Fruit fly (Drosophila melanogaster) whole organism, embryonic: ENCODE data around the gene CG7333.

Experiments
- B-H2 ChIP-seq: fragments of 200-800 bp; sonication (Bioruptor generic); optimal IDR thresholded peaks from 2 replicates; lab custom pipeline; 2018; ENCODE audit warnings: missing biosample characterization, mild to moderate bottlenecking, missing genetic modification characterization
- Blimp-1 ChIP-seq: fragments of 200-800 bp; sonication (Bioruptor generic); optimal IDR thresholded peaks from 3 replicates; lab custom pipeline; 2018; ENCODE audit warnings: missing biosample characterization, missing genetic modification characterization, mild to moderate bottlenecking, moderate library complexity, missing genetic modification reagents
- CG13287 ChIP-seq: fragments of 200-800 bp; sonication (Bioruptor generic); IDR thresholded peaks from 2 replicates; pipeline ENCODE4 v1.3.6; 2022; ENCODE audit warnings: missing biosample characterization, missing genetic modification characterization; ENCODE audit not compliant: partially characterized antibody
- CG14050 ChIP-seq: fragments of 200-800 bp; sonication (Bioruptor generic); IDR thresholded peaks from 3 replicates; pipeline ENCODE4 v1.3.6; 2022; ENCODE audit warnings: missing biosample characterization, missing genetic modification characterization
- CG15514 ChIP-seq: fragments of 200-800 bp; sonication (Bioruptor generic); optimal IDR thresholded peaks from 3 replicates; lab custom pipeline; 2017; ENCODE audit warnings: missing biosample characterization, missing genetic modification characterization, mild to moderate bottlenecking, moderate library complexity, missing genetic modification reagents
- CG15696 ChIP-seq: fragments of 200-800 bp; sonication (Bioruptor generic); optimal IDR thresholded peaks from 2 replicates; lab custom pipeline; 2019; ENCODE audit warnings: missing biosample characterization, mild to moderate bottlenecking, missing genetic modification characterization, moderate library complexity
- CG17328 ChIP-seq: fragments of 200-800 bp; sonication (Bioruptor generic); IDR thresholded peaks from 2 replicates; pipeline ENCODE4 v1.3.6; 2022; ENCODE audit warnings: missing biosample characterization, missing genetic modification characterization
- CG31441 ChIP-seq: fragments of 200-800 bp; sonication (Bioruptor generic); IDR thresholded peaks from 2 replicates; pipeline ENCODE4 v1.3.6; 2022; ENCODE audit warnings: missing biosample characterization, missing genetic modification characterization
- CG33557 ChIP-seq: fragments of 200-800 bp; sonication (Bioruptor generic); optimal IDR thresholded peaks from 2 replicates; lab custom pipeline; 2019; ENCODE audit warnings: missing biosample characterization, mild to moderate bottlenecking, missing genetic modification characterization, moderate library complexity
- CG34376 ChIP-seq: fragments of 200-800 bp; sonication (Bioruptor generic); optimal IDR thresholded peaks from 2 replicates; lab custom pipeline; 2018; ENCODE audit warnings: missing biosample characterization, mild to moderate bottlenecking, missing genetic modification characterization
- CG3726 ChIP-seq: fragments of 200-800 bp; sonication (Bioruptor generic); IDR thresholded peaks from 3 replicates; pipeline ENCODE4, ENCODE4 v1.3.6; 2022; ENCODE audit warnings: missing biosample characterization, missing genetic modification characterization
- CG4424 ChIP-seq: fragments of 200-800 bp; sonication (Bioruptor generic); optimal IDR thresholded peaks from 3 replicates; lab custom pipeline; 2016; ENCODE audit warnings: missing biosample characterization, missing genetic modification characterization
- CG6175 ChIP-seq: fragments of 200-800 bp; sonication (Bioruptor generic); IDR thresholded peaks from 3 replicates; pipeline ENCODE4 v1.3.6; 2022; ENCODE audit warnings: missing biosample characterization, missing genetic modification characterization
- CG6272 ChIP-seq: fragments of 200-800 bp; sonication (Bioruptor generic); IDR thresholded peaks from 2 replicates; pipeline ENCODE4 v1.3.6; 2022; ENCODE audit warnings: missing biosample characterization, missing genetic modification characterization
- CoRest ChIP-seq: fragments of 200-800 bp; sonication (Bioruptor generic); optimal IDR thresholded peaks from 3 replicates; lab custom pipeline; 2018; ENCODE audit warnings: missing biosample characterization, mild to moderate bottlenecking, missing genetic modification characterization, moderate library complexity
- D19B ChIP-seq: fragments of 200-800 bp; sonication (Bioruptor generic); optimal IDR thresholded peaks from 2 replicates; lab custom pipeline; 2017; ENCODE audit warnings: missing biosample characterization, mild to moderate bottlenecking, missing genetic modification characterization
- Doc3 ChIP-seq: fragments of 200-800 bp; sonication (Bioruptor generic); IDR thresholded peaks from 3 replicates; pipeline ENCODE4 v1.3.6; 2022; ENCODE audit warnings: missing biosample characterization, missing genetic modification characterization; ENCODE audit not compliant: partially characterized antibody
- Elba2 ChIP-seq: fragments of 200-800 bp; sonication (Bioruptor generic); optimal IDR thresholded peaks from 3 replicates; lab custom pipeline; 2016; ENCODE audit warnings: missing biosample characterization, missing genetic modification characterization
- Ets65A ChIP-seq: fragments of 200-800 bp; sonication (Bioruptor generic); peaks from one replicate; lab custom pipeline; 2016; ENCODE audit warnings: missing biosample characterization, missing genetic modification characterization
- GATAe ChIP-seq: fragments of 200-800 bp; sonication (Bioruptor generic); conservative IDR thresholded peaks from 2 replicates; pipeline ENCODE4 v1.3.6; 2022; ENCODE audit warnings: missing biosample characterization, missing genetic modification characterization
- HLH3B ChIP-seq: fragments of 200-800 bp; sonication (Bioruptor generic); IDR thresholded peaks from 2 replicates; pipeline ENCODE4 v1.3.6; 2022; ENCODE audit warnings: missing biosample characterization, missing genetic modification characterization
- Hand ChIP-seq: fragments of 200-800 bp; sonication (Bioruptor generic); optimal IDR thresholded peaks from 2 replicates; lab custom pipeline; 2017; ENCODE audit warnings: mild to moderate bottlenecking, missing biosample characterization, missing genetic modification reagents, missing genetic modification characterization
- Hr3 ChIP-seq: fragments of 200-800 bp; sonication (Bioruptor generic); optimal IDR thresholded peaks from 3 replicates; lab custom pipeline; 2016; ENCODE audit warnings: missing biosample characterization, missing genetic modification characterization
- Lhr ChIP-seq: fragments of 200-800 bp; sonication (Bioruptor generic); optimal IDR thresholded peaks from 3 replicates; lab custom pipeline; 2017; ENCODE audit warnings: mild to moderate bottlenecking, missing biosample characterization, missing genetic modification reagents, missing genetic modification characterization
- Lim3 ChIP-seq: fragments of 200-800 bp; sonication (Bioruptor generic); IDR thresholded peaks from 2 replicates; pipeline ENCODE4 v1.3.6; 2022; ENCODE audit warnings: missing biosample characterization, missing genetic modification characterization
- Med ChIP-seq: fragments of 200-800 bp; sonication (Bioruptor generic); peaks from one replicate; lab custom pipeline; 2016; ENCODE audit warnings: missing biosample characterization, missing genetic modification characterization, mild to moderate bottlenecking, inconsistent platforms, moderate library complexity
- Mrtf ChIP-seq: fragments of 200-800 bp; sonication (Bioruptor generic); IDR thresholded peaks from 3 replicates; pipeline ENCODE4 v1.3.6; 2022; ENCODE audit warnings: missing biosample characterization, missing genetic modification characterization
- Pdp1 ChIP-seq, 2 experiments: fragments of 200-800 bp; sonication (Bioruptor generic); optimal IDR thresholded peaks; 3 replicates each; lab custom pipeline; 2016; ENCODE audit warnings: missing biosample characterization in 2 of 2, missing genetic modification characterization in 2 of 2, mild to moderate bottlenecking in 1 of 2, moderate library complexity in 1 of 2
- Side ChIP-seq: fragments of 200-800 bp; sonication (Bioruptor generic); optimal IDR thresholded peaks from 2 replicates; lab custom pipeline; 2016; ENCODE audit warnings: missing biosample characterization, missing genetic modification characterization
- Spps ChIP-seq: fragments of 200-800 bp; sonication (Bioruptor generic); optimal IDR thresholded peaks from 2 replicates; lab custom pipeline; 2018; ENCODE audit warnings: missing biosample characterization, mild to moderate bottlenecking, missing genetic modification characterization
- Xrp1 ChIP-seq: fragments of 200-800 bp; sonication (Bioruptor generic); IDR thresholded peaks from 2 replicates; pipeline ENCODE4 v1.3.6; 2022; ENCODE audit warnings: missing biosample characterization, missing genetic modification characterization
- ash1 ChIP-seq: fragments of 200-800 bp; sonication (Bioruptor generic); optimal IDR thresholded peaks from 2 replicates; lab custom pipeline; 2018; ENCODE audit warnings: missing biosample characterization, mild to moderate bottlenecking, missing genetic modification characterization
- cato ChIP-seq: fragments of 200-800 bp; sonication (Bioruptor generic); optimal IDR thresholded peaks from 2 replicates; lab custom pipeline; 2016; ENCODE audit warnings: missing biosample characterization, missing genetic modification characterization, borderline replicate concordance
- da ChIP-seq: fragments of 200-800 bp; sonication (Bioruptor generic); optimal IDR thresholded peaks from 2 replicates; lab custom pipeline; 2016; ENCODE audit warnings: missing biosample characterization, missing genetic modification characterization
- emc ChIP-seq: fragments of 200-800 bp; sonication (Bioruptor generic); optimal IDR thresholded peaks from 2 replicates; lab custom pipeline; 2016; ENCODE audit warnings: missing biosample characterization, missing genetic modification characterization
- gcm2 ChIP-seq: fragments of 200-800 bp; sonication (Bioruptor generic); optimal IDR thresholded peaks from 2 replicates; lab custom pipeline; 2016; ENCODE audit warnings: missing biosample characterization, missing genetic modification characterization
- gfzf ChIP-seq: fragments of 200-800 bp; sonication (Bioruptor generic); optimal IDR thresholded peaks from 2 replicates; lab custom pipeline; 2016; ENCODE audit warnings: missing biosample characterization, mild to moderate bottlenecking, missing genetic modification characterization, moderate library complexity
- ham ChIP-seq: fragments of 200-800 bp; sonication (Bioruptor generic); IDR thresholded peaks from 2 replicates; pipeline ENCODE4 v1.3.6; 2022; ENCODE audit warnings: missing biosample characterization, missing genetic modification characterization
- hth ChIP-seq: fragments of >200 bp; optimal IDR thresholded peaks from 2 replicates; lab custom pipeline; 2017; ENCODE audit warnings: inconsistent platforms
- insv ChIP-seq, 2 experiments: fragments of 200-800 bp; sonication (Bioruptor generic); optimal IDR thresholded peaks; 3 replicates each; lab custom pipeline; 2016 to 2018; ENCODE audit warnings: missing biosample characterization in 2 of 2, missing genetic modification characterization in 2 of 2
- kni ChIP-seq: fragments of 200-800 bp; sonication (Bioruptor generic); optimal IDR thresholded peaks from 3 replicates; lab custom pipeline; 2017; ENCODE audit warnings: mild to moderate bottlenecking, missing biosample characterization, missing genetic modification reagents, missing genetic modification characterization
- sisA ChIP-seq: fragments of 200-800 bp; sonication (Bioruptor generic); IDR thresholded peaks from 2 replicates; pipeline ENCODE4 v1.3.6; 2022; ENCODE audit warnings: missing biosample characterization, missing genetic modification characterization
- slp2 ChIP-seq: fragments of 200-800 bp; sonication (Bioruptor generic); optimal IDR thresholded peaks from 2 replicates; lab custom pipeline; 2016; ENCODE audit warnings: missing biosample characterization, missing genetic modification characterization
- sna ChIP-seq: fragments of 200-800 bp; sonication (Bioruptor generic); IDR thresholded peaks from 2 replicates; pipeline ENCODE4 v1.3.6; 2022; ENCODE audit warnings: missing biosample characterization, missing genetic modification characterization; ENCODE audit not compliant: partially characterized antibody
- stc ChIP-seq: fragments of 200-800 bp; sonication (Bioruptor generic); IDR thresholded peaks from 2 replicates; pipeline ENCODE4 v1.3.6; 2022; ENCODE audit warnings: missing biosample characterization, missing genetic modification characterization
- tio ChIP-seq: fragments of 200-800 bp; sonication (Bioruptor generic); optimal IDR thresholded peaks from 2 replicates; lab custom pipeline; 2017; ENCODE audit warnings: missing biosample characterization, missing genetic modification characterization, inconsistent platforms
- tna ChIP-seq: fragments of 200-800 bp; sonication (Bioruptor generic); IDR thresholded peaks from 2 replicates; pipeline ENCODE4 v1.3.6; 2022; ENCODE audit warnings: missing biosample characterization, missing genetic modification characterization; ENCODE audit not compliant: partially characterized antibody
- trh ChIP-seq: fragments of 200-800 bp; sonication (Bioruptor generic); optimal IDR thresholded peaks from 2 replicates; lab custom pipeline; 2016; ENCODE audit warnings: missing biosample characterization, missing genetic modification characterization
- wdn ChIP-seq: fragments of 200-800 bp; sonication (Bioruptor generic); IDR thresholded peaks from 2 replicates; pipeline ENCODE4 v1.3.6; 2022; ENCODE audit warnings: missing biosample characterization, missing genetic modification characterization
- zen2 ChIP-seq: fragments of 200-800 bp; sonication (Bioruptor generic); IDR thresholded peaks from 3 replicates; pipeline ENCODE4 v1.3.6; 2022; ENCODE audit warnings: missing biosample characterization, missing genetic modification characterization; ENCODE audit not compliant: partially characterized antibody

CG7333 gene

dm6 chr3R:19627792-19628522, 27.5 kb downstream of the CG7333 start (continued):
- TF ChIP-seq CG34376 (GFP tag; lab: Kevin White, UChicago) (no peak), gfzf (GFP tag; lab: Kevin White, UChicago) (no peak), wdn (GFP tag; lab: Robert Waterston, UW) (no peak), Hand (no peak), tna (GFP tag; lab: Robert Waterston, UW) (no peak), CG4424 (GFP tag; lab: Kevin White, UChicago) (peak; percentile 36), Elba2 (GFP tag; lab: Kevin White, UChicago) (no peak), CG3726 (GFP tag; lab: Robert Waterston, UW) (no peak), CG14050 (GFP tag; lab: Robert Waterston, UW) (no peak), kni (GFP tag; lab: Kevin White, UChicago) (no peak), CG13287 (GFP tag; lab: Robert Waterston, UW) (no peak), insv (GFP tag; optimal IDR thresholded peaks at IDR 0.05; lab: Kevin White, UChicago) (no peak), Xrp1 (GFP tag; lab: Robert Waterston, UW) (peak; percentile 49; the same call in 1 of the 2 replicates), Mrtf (GFP tag; lab: Robert Waterston, UW) (no peak), Lim3 (GFP tag; lab: Robert Waterston, UW) (no peak), Med (peak; percentile 80), CG15514 (GFP tag; lab: Kevin White, UChicago) (peak; percentile 40), sisA (GFP tag; lab: Robert Waterston, UW) (no peak), Ets65A (GFP tag; lab: Kevin White, UChicago) (peak; percentile 91), GATAe (GFP tag; lab: Robert Waterston, UW) (no peak), Doc3 (GFP tag; lab: Robert Waterston, UW) (no peak), zen2 (GFP tag; lab: Robert Waterston, UW) (no peak), CG31441 (GFP tag; lab: Robert Waterston, UW) (peak; percentile 63), Pdp1 (GFP tag; optimal IDR thresholded peaks at IDR 0.05; lab: Kevin White, UChicago) (peak in 1 of 2 experiments; percentile 8), hth (lab: Kevin White, UChicago) (no peak), ham (GFP tag; lab: Robert Waterston, UW) (no peak), sna (GFP tag; lab: Robert Waterston, UW) (no peak), D19B (GFP tag; lab: Kevin White, UChicago) (peak; percentile 92), da (GFP tag; lab: Kevin White, UChicago) (no peak), Spps (tag; lab: Kevin White, UChicago) (peak; percentile 2), trh (peak; percentile 12), Blimp-1 (GFP tag; lab: Kevin White, UChicago) (peak; percentile 56), CoRest (peak; percentile 43), cato (GFP tag; lab: Kevin White, UChicago) (no peak), HLH3B (no peak), CG6175 (no peak), Lhr (GFP tag; lab: Kevin White, UChicago) (no peak), CG15696 (tag; lab: Kevin White, UChicago) (peak; percentile 31), emc (GFP tag; lab: Kevin White, UChicago) (no peak), Side (GFP tag; lab: Kevin White, UChicago) (no peak), CG17328 (GFP tag; lab: Robert Waterston, UW) (no peak), B-H2 (no peak), slp2 (GFP tag; lab: Kevin White, UChicago) (no peak), CG6272 (no peak), tio (peak; percentile 24), stc (0 out of 2 replicates have a peak, but pooled peaks have one; percentile 15), Hr3 (peak; percentile 2), ash1 (GFP tag; lab: Kevin White, UChicago) (no peak), CG33557 (GFP tag; lab: Kevin White, UChicago) (no peak), gcm2 (no peak)
